Worm (Caenorhabditis elegans) whole organism, L1 larva: ENCODE measurements around the gene dsc-1.

ENCODE experiments used
- C16A3.4 ChIP-seq: fragments of 150-350 bp; optimal IDR thresholded peaks from 2 replicates; lab custom pipeline; 2014; ENCODE audit warnings: missing biosample characterization, missing genetic modification characterization
- ceh-8 ChIP-seq: fragments of 200-800 bp; sonication (Bioruptor generic); optimal IDR thresholded peaks from 2 replicates; lab custom pipeline; 2018; ENCODE audit warnings: mild to moderate bottlenecking, missing genetic modification characterization, moderate library complexity, missing compliant biosample characterization
- elt-3 ChIP-seq, 6 experiments: fragments of 150-350 bp in 1 of 6; sonication (generic microtip); optimal IDR thresholded peaks; 2 replicates each; lab custom pipeline; 2017 to 2018; ENCODE audit warnings: missing biosample characterization in 6 of 6, missing genetic modification characterization in 6 of 6, inconsistent platforms in 1 of 6
- grh-1 ChIP-seq: fragments of 200-800 bp; sonication (Bioruptor generic); IDR thresholded peaks from 2 replicates; pipeline ENCODE4 v1.3.6; 2022; ENCODE audit warnings: missing genetic modification reagents, missing genetic modification characterization, missing compliant biosample characterization
- hpl-2 ChIP-seq: fragments of 150-350 bp; optimal IDR thresholded peaks from 2 replicates; lab custom pipeline; 2014; ENCODE audit warnings: missing biosample characterization, missing genetic modification reagents, missing genetic modification characterization
- lin-13 ChIP-seq: fragments of 150-350 bp; optimal IDR thresholded peaks from 2 replicates; lab custom pipeline; 2014; ENCODE audit warnings: missing biosample characterization, missing genetic modification reagents, missing genetic modification characterization
- lsy-2 ChIP-seq, 2 experiments: fragments of 150-350 bp; optimal IDR thresholded peaks; 2 replicates each; lab custom pipeline; 2014; ENCODE audit warnings: missing biosample characterization in 2 of 2, missing genetic modification characterization in 2 of 2
- mdl-1 ChIP-seq, 2 experiments: fragments of 150-350 bp; optimal IDR thresholded peaks; 2 replicates each; lab custom pipeline; 2014 to 2017; ENCODE audit warnings: missing biosample characterization in 2 of 2, missing genetic modification characterization in 2 of 2, inconsistent platforms in 1 of 2
- nhr-237 ChIP-seq: fragments of 150-350 bp; optimal IDR thresholded peaks from 2 replicates; lab custom pipeline; 2014; ENCODE audit warnings: missing biosample characterization, missing genetic modification characterization
- sptf-1 ChIP-seq: fragments of 150-350 bp; optimal IDR thresholded peaks from 2 replicates; lab custom pipeline; 2014; ENCODE audit warnings: missing biosample characterization, missing genetic modification characterization
- sup-37 ChIP-seq: fragments of 200-800 bp; sonication (Bioruptor generic); optimal IDR thresholded peaks from 2 replicates; lab custom pipeline; 2018; ENCODE audit warnings: mild to moderate bottlenecking, missing genetic modification characterization, missing compliant biosample characterization
- unc-130 ChIP-seq: fragments of 150-350 bp; optimal IDR thresholded peaks from 2 replicates; lab custom pipeline; 2017; ENCODE audit warnings: missing biosample characterization, missing genetic modification characterization, inconsistent platforms
- zag-1 ChIP-seq: fragments of 150-350 bp; optimal IDR thresholded peaks from 2 replicates; lab custom pipeline; 2014; ENCODE audit warnings: missing biosample characterization, missing genetic modification characterization
- ztf-11 ChIP-seq, 2 experiments: sonication (generic microtip); optimal IDR thresholded peaks; 2 replicates each; lab custom pipeline; 2016 to 2017; ENCODE audit warnings: missing genetic modification characterization in 2 of 2, missing biosample characterization in 1 of 2, missing compliant biosample characterization in 1 of 2

- TF ChIP-seq sup-37 (GFP tag; lab: Kevin White, UChicago), result no peak
- TF ChIP-seq zag-1 (tag; lab: Kevin White, UChicago), result no peak
- TF ChIP-seq C16A3.4 (tag; lab: Kevin White, UChicago), result no peak
- TF ChIP-seq elt-3 (tag; optimal IDR thresholded peaks at IDR 0.05; lab: Kevin White, UChicago), result no peak
- no peak for TF ChIP-seq ztf-11 (tag; optimal IDR thresholded peaks at IDR 0.05; lab: Kevin White, UChicago)
- no peak for TF ChIP-seq lin-13 (GFP tag; lab: Kevin White, UChicago)
- no peak for TF ChIP-seq nhr-237 (tag; lab: Kevin White, UChicago)
- TF ChIP-seq unc-130 (tag; lab: Kevin White, UChicago), result no peak
- no peak for TF ChIP-seq lsy-2 (tag; optimal IDR thresholded peaks at IDR 0.05; lab: Kevin White, UChicago)
- no peak for TF ChIP-seq hpl-2 (GFP tag; lab: Kevin White, UChicago)
- no peak for TF ChIP-seq mdl-1 (tag; optimal IDR thresholded peaks at IDR 0.05; lab: Kevin White, UChicago)
- TF ChIP-seq ceh-8 (GFP tag; lab: Kevin White, UChicago), result no peak
- no peak for TF ChIP-seq grh-1 (GFP tag; lab: Robert Waterston, UW)
- no peak for TF ChIP-seq sptf-1 (tag; lab: Kevin White, UChicago)
Observed at ce11 chrX:14993744-14994143, 40.9 kb downstream of the dsc-1 start.
